Fruit fly (Drosophila melanogaster) whole organism, embryonic: Measurements from ENCODE around the gene CG15279.

ENCODE experiments used
- B-H2 ChIP-seq: fragments of 200-800 bp; sonication (Bioruptor generic); optimal IDR thresholded peaks from 2 replicates; lab custom pipeline; 2018; ENCODE audit warnings: missing biosample characterization, mild to moderate bottlenecking, missing genetic modification characterization
- BEAF-32 ChIP-seq: fragments of 200-800 bp; sonication (Bioruptor generic); optimal IDR thresholded peaks from 3 replicates; lab custom pipeline; 2017; ENCODE audit warnings: missing biosample characterization, missing genetic modification characterization, mild to moderate bottlenecking, moderate library complexity, missing genetic modification reagents
- Bteb2 ChIP-seq: fragments of 200-800 bp; sonication (Bioruptor generic); optimal IDR thresholded peaks from 2 replicates; lab custom pipeline; 2016; ENCODE audit warnings: missing biosample characterization, missing genetic modification characterization
- CG11398 ChIP-seq: fragments of 200-800 bp; sonication (Bioruptor generic); optimal IDR thresholded peaks from 2 replicates; lab custom pipeline; 2016; ENCODE audit warnings: missing biosample characterization, missing genetic modification characterization
- CG11560 ChIP-seq: fragments of 200-800 bp; sonication (Bioruptor generic); IDR thresholded peaks from 3 replicates; pipeline ENCODE4 v1.3.6; 2022; ENCODE audit warnings: missing biosample characterization, missing genetic modification characterization
- CG1233 ChIP-seq: fragments of 200-800 bp; sonication (Bioruptor generic); optimal IDR thresholded peaks from 4 replicates; lab custom pipeline; 2018; ENCODE audit warnings: missing biosample characterization, mild to moderate bottlenecking, missing genetic modification characterization
- CG12942 ChIP-seq: fragments of 200-800 bp; sonication (Bioruptor generic); optimal IDR thresholded peaks from 3 replicates; lab custom pipeline; 2016; ENCODE audit warnings: missing biosample characterization, missing genetic modification characterization
- CG13287 ChIP-seq: fragments of 200-800 bp; sonication (Bioruptor generic); IDR thresholded peaks from 2 replicates; pipeline ENCODE4 v1.3.6; 2022; ENCODE audit warnings: missing biosample characterization, missing genetic modification characterization; ENCODE audit not compliant: partially characterized antibody
- CG14710 ChIP-seq: fragments of 200-800 bp; sonication (Bioruptor generic); optimal IDR thresholded peaks from 3 replicates; lab custom pipeline; 2019; ENCODE audit warnings: missing biosample characterization, mild to moderate bottlenecking, missing genetic modification characterization, moderate library complexity
- CG16813 ChIP-seq: fragments of 200-800 bp; sonication (Bioruptor generic); IDR thresholded peaks from 3 replicates; pipeline ENCODE4 v1.3.6; 2022; ENCODE audit warnings: missing biosample characterization, missing genetic modification characterization; ENCODE audit not compliant: partially characterized antibody
- CG1792 ChIP-seq: fragments of 200-800 bp; sonication (Bioruptor generic); optimal IDR thresholded peaks from 2 replicates; lab custom pipeline; 2016; ENCODE audit warnings: missing biosample characterization, missing genetic modification characterization
- CG18619 ChIP-seq: fragments of 200-800 bp; sonication (Bioruptor generic); optimal IDR thresholded peaks from 3 replicates; lab custom pipeline; 2017; ENCODE audit warnings: missing biosample characterization, mild to moderate bottlenecking, missing genetic modification characterization
- CG2889 ChIP-seq: fragments of 200-800 bp; sonication (Bioruptor generic); IDR thresholded peaks from 3 replicates; pipeline ENCODE4 v1.3.6; 2022; ENCODE audit warnings: missing biosample characterization, missing genetic modification characterization
- CG3163 ChIP-seq: fragments of 200-800 bp; sonication (Bioruptor generic); optimal IDR thresholded peaks from 3 replicates; lab custom pipeline; 2016; ENCODE audit warnings: missing biosample characterization, missing genetic modification characterization
- CG34376 ChIP-seq: fragments of 200-800 bp; sonication (Bioruptor generic); optimal IDR thresholded peaks from 2 replicates; lab custom pipeline; 2018; ENCODE audit warnings: missing biosample characterization, mild to moderate bottlenecking, missing genetic modification characterization
- CG4424 ChIP-seq: fragments of 200-800 bp; sonication (Bioruptor generic); optimal IDR thresholded peaks from 3 replicates; lab custom pipeline; 2016; ENCODE audit warnings: missing biosample characterization, missing genetic modification characterization
- CG6254 ChIP-seq: fragments of 200-800 bp; sonication (Bioruptor generic); optimal IDR thresholded peaks from 3 replicates; lab custom pipeline; 2017; ENCODE audit warnings: mild to moderate bottlenecking, missing biosample characterization, missing genetic modification reagents, missing genetic modification characterization
- CG9437 ChIP-seq: fragments of 200-800 bp; sonication (Bioruptor generic); optimal IDR thresholded peaks from 2 replicates; lab custom pipeline; 2018; ENCODE audit warnings: missing biosample characterization, mild to moderate bottlenecking, missing genetic modification characterization
- Deaf1 ChIP-seq: fragments of 200-800 bp; optimal IDR thresholded peaks from 3 replicates; lab custom pipeline; 2019; ENCODE audit warnings: missing biosample characterization, mild to moderate bottlenecking, missing genetic modification characterization, moderate library complexity
- Ets65A ChIP-seq: fragments of 200-800 bp; sonication (Bioruptor generic); peaks from one replicate; lab custom pipeline; 2016; ENCODE audit warnings: missing biosample characterization, missing genetic modification characterization
- Hand ChIP-seq: fragments of 200-800 bp; sonication (Bioruptor generic); optimal IDR thresholded peaks from 2 replicates; lab custom pipeline; 2017; ENCODE audit warnings: mild to moderate bottlenecking, missing biosample characterization, missing genetic modification reagents, missing genetic modification characterization
- Hsf ChIP-seq: fragments of 200-800 bp; sonication (Bioruptor generic); optimal IDR thresholded peaks from 3 replicates; lab custom pipeline; 2016; ENCODE audit warnings: missing biosample characterization, missing genetic modification characterization
- NC2α ChIP-seq: fragments of 200-800 bp; sonication (Bioruptor generic); optimal IDR thresholded peaks from 2 replicates; lab custom pipeline; 2016; ENCODE audit warnings: missing biosample characterization, missing genetic modification characterization
- Rx ChIP-seq: fragments of 200-800 bp; sonication (Bioruptor generic); IDR thresholded peaks from 2 replicates; pipeline ENCODE4 v1.3.6; 2022; ENCODE audit warnings: missing biosample characterization, missing genetic modification characterization
- Stat92E ChIP-seq, 3 experiments: fragments of >200 bp in 2 of 3; fragments of 200-800 bp in 1 of 3; sonication (Bioruptor generic) in 1 of 3; optimal IDR thresholded peaks; 2 replicates each; lab custom pipeline; 2017 to 2019; ENCODE audit warnings: missing biosample characterization in 3 of 3, missing genetic modification characterization in 3 of 3, mild to moderate bottlenecking in 1 of 3, moderate library complexity in 1 of 3
- Taf1 ChIP-seq: fragments of 200-800 bp; sonication (Bioruptor generic); IDR thresholded peaks from 2 replicates; pipeline ENCODE4 v1.3.6; 2022; ENCODE audit warnings: missing biosample characterization, missing genetic modification characterization
- Trl ChIP-seq, 3 experiments: fragments of >200 bp in 2 of 3; fragments of 200-800 bp in 1 of 3; sonication (Bioruptor generic) in 1 of 3; optimal IDR thresholded peaks; 2 replicates in 1 of 3; 3 replicates in 2 of 3; lab custom pipeline; 2016 to 2017; ENCODE audit warnings: missing biosample characterization in 1 of 3, missing genetic modification characterization in 1 of 3
- crol ChIP-seq: fragments of 200-800 bp; sonication (Bioruptor generic); IDR thresholded peaks from 2 replicates; pipeline ENCODE4 v1.3.6; 2022; ENCODE audit warnings: missing biosample characterization, missing genetic modification characterization
- crp ChIP-seq, 2 experiments: fragments of 200-800 bp; sonication (Bioruptor generic); optimal IDR thresholded peaks; 2 replicates in 1 of 2; 3 replicates in 1 of 2; lab custom pipeline; 2017; ENCODE audit warnings: missing biosample characterization in 2 of 2, missing genetic modification characterization in 2 of 2, mild to moderate bottlenecking in 1 of 2, moderate library complexity in 1 of 2
- h ChIP-seq: fragments of >200 bp; optimal IDR thresholded peaks from 2 replicates; lab custom pipeline; 2017
- hth ChIP-seq: fragments of >200 bp; optimal IDR thresholded peaks from 2 replicates; lab custom pipeline; 2017; ENCODE audit warnings: inconsistent platforms
- ken ChIP-seq: fragments of 200-800 bp; sonication (Bioruptor generic); IDR thresholded peaks from 3 replicates; pipeline ENCODE4 v1.3.6; 2022; ENCODE audit warnings: missing biosample characterization, missing genetic modification characterization
- lilli ChIP-seq: fragments of 200-800 bp; sonication (Bioruptor generic); optimal IDR thresholded peaks from 3 replicates; lab custom pipeline; 2016; ENCODE audit warnings: missing biosample characterization, missing genetic modification characterization
- lola ChIP-seq, 3 experiments: fragments of >200 bp in 2 of 3; fragments of 200-800 bp in 1 of 3; sonication (Bioruptor generic) in 1 of 3; optimal IDR thresholded peaks; 2 replicates each; lab custom pipeline; 2017 to 2019; ENCODE audit warnings: missing biosample characterization in 3 of 3, missing genetic modification characterization in 3 of 3, mild to moderate bottlenecking in 1 of 3, moderate library complexity in 1 of 3
- mld ChIP-seq: fragments of 200-800 bp; sonication (Bioruptor generic); IDR thresholded peaks from 3 replicates; pipeline ENCODE4 v1.3.6; 2022; ENCODE audit warnings: missing biosample characterization, missing genetic modification characterization; ENCODE audit not compliant: partially characterized antibody
- nmo ChIP-seq: fragments of 200-800 bp; sonication (Bioruptor generic); optimal IDR thresholded peaks from 2 replicates; lab custom pipeline; 2018; ENCODE audit warnings: missing biosample characterization, mild to moderate bottlenecking, missing genetic modification characterization, moderate library complexity
- row ChIP-seq: fragments of 200-800 bp; sonication (Bioruptor generic); IDR thresholded peaks from 3 replicates; pipeline ENCODE4 v1.3.6; 2022; ENCODE audit warnings: missing biosample characterization, missing genetic modification characterization
- scrt ChIP-seq: fragments of 200-800 bp; sonication (Bioruptor generic); optimal IDR thresholded peaks from 2 replicates; lab custom pipeline; 2018; ENCODE audit warnings: missing biosample characterization, mild to moderate bottlenecking, missing genetic modification characterization, moderate library complexity
- sens ChIP-seq: fragments of 200-800 bp; sonication (Bioruptor generic); peaks from one replicate; lab custom pipeline; 2016; ENCODE audit warnings: missing biosample characterization, missing genetic modification characterization
- unc-4 ChIP-seq: fragments of 200-800 bp; sonication (Bioruptor generic); IDR thresholded peaks from 2 replicates; pipeline ENCODE4 v1.3.6; 2022; ENCODE audit warnings: missing biosample characterization, missing genetic modification characterization; ENCODE audit not compliant: partially characterized antibody
- unpg ChIP-seq: fragments of 200-800 bp; sonication (Bioruptor generic); optimal IDR thresholded peaks from 3 replicates; lab custom pipeline; 2018; ENCODE audit warnings: missing biosample characterization, mild to moderate bottlenecking, missing genetic modification characterization, moderate library complexity
- vfl ChIP-seq: fragments of 200-800 bp; sonication (Bioruptor generic); optimal IDR thresholded peaks from 2 replicates; lab custom pipeline; 2016; ENCODE audit warnings: missing biosample characterization, missing genetic modification characterization
- wdn ChIP-seq: fragments of 200-800 bp; sonication (Bioruptor generic); IDR thresholded peaks from 2 replicates; pipeline ENCODE4 v1.3.6; 2022; ENCODE audit warnings: missing biosample characterization, missing genetic modification characterization
- zen ChIP-seq: fragments of 200-800 bp; sonication (Bioruptor generic); optimal IDR thresholded peaks from 3 replicates; lab custom pipeline; 2018; ENCODE audit warnings: missing biosample characterization, mild to moderate bottlenecking, missing genetic modification characterization, moderate library complexity

The CG15279 gene

dm6 chr2L:14871922-14872321 is 20.4 kb upstream of the CG15279 start, which contains the start of gene CG4480:
Gene CG4480 (minus strand): TSS chr2L:14872022.
- TF ChIP-seq h (lab: Kevin White, UChicago): no peak
- no peak for TF ChIP-seq CG12942 (GFP tag; lab: Kevin White, UChicago)
- TF ChIP-seq Ets65A (GFP tag; lab: Kevin White, UChicago): peak; percentile 18
- peak; percentile 4 for TF ChIP-seq sens (GFP tag; lab: Kevin White, UChicago)

dm6 chr2L:14842058-14842457 is 9.5 kb downstream of the CG15279 start, which contains the start of gene CG42682:
Gene CG42682 (plus strand): TSS chr2L:14842358.
- no peak for TF ChIP-seq CG9437 (GFP tag; lab: Kevin White, UChicago)
- no peak for TF ChIP-seq CG2889 (GFP tag; lab: Robert Waterston, UW)

- TF ChIP-seq Stat92E (GFP tag; optimal IDR thresholded peaks at IDR 0.05; lab: Kevin White, UChicago): no peak
- no peak for TF ChIP-seq CG16813
- TF ChIP-seq CG14710 (tag; lab: Kevin White, UChicago): no peak
- TF ChIP-seq crol (GFP tag; lab: Robert Waterston, UW): no peak
- no peak for TF ChIP-seq Rx (GFP tag; lab: Robert Waterston, UW)
- no peak for TF ChIP-seq Hsf (GFP tag; lab: Kevin White, UChicago)
- TF ChIP-seq, all 482 proteins: peak for 0
Measured at dm6 chr2L:14810461-14810860, 41.1 kb downstream of the CG15279 start, which contains the start of gene CG33309. Gene CG33309 (plus strand): TSS chr2L:14810761.

- TF ChIP-seq lola (GFP tag; optimal IDR thresholded peaks at IDR 0.05; lab: Kevin White, UChicago): no peak
- no peak for TF ChIP-seq BEAF-32
- no peak for TF ChIP-seq vfl (GFP tag; lab: Kevin White, UChicago)
- TF ChIP-seq CG6254 (GFP tag; lab: Kevin White, UChicago): no peak
- TF ChIP-seq CG18619: no peak
- no peak for TF ChIP-seq CG11398 (GFP tag; lab: Kevin White, UChicago)
- no peak for TF ChIP-seq row (GFP tag; lab: Robert Waterston, UW)
- no peak for TF ChIP-seq ken (GFP tag; lab: Robert Waterston, UW)
- TF ChIP-seq CG34376 (GFP tag; lab: Kevin White, UChicago): no peak
Measured at dm6 chr2L:14802034-14802433, 49.5 kb downstream of the CG15279 start, which contains the start of gene CG33308. Gene CG33308 (plus strand): TSS chr2L:14802334.

dm6 chr2L:14797554-14797953 is 54.0 kb downstream of the CG15279 start:
- no peak for TF ChIP-seq lilli (GFP tag; lab: Kevin White, UChicago)
- no peak for TF ChIP-seq hth (lab: Kevin White, UChicago)
- no peak for TF ChIP-seq crp (GFP tag; optimal IDR thresholded peaks at IDR 0.05; lab: Kevin White, UChicago)
- no peak for TF ChIP-seq mld (GFP tag; lab: Robert Waterston, UW)
- no peak for TF ChIP-seq zen (tag; lab: Kevin White, UChicago)
- TF ChIP-seq unpg (GFP tag; lab: Kevin White, UChicago): no peak
- TF ChIP-seq nmo (GFP tag; lab: Kevin White, UChicago): no peak
- TF ChIP-seq Trl (optimal IDR thresholded peaks at IDR 0.05; lab: Kevin White, UChicago): peak; percentile 24 to 69
- TF ChIP-seq Trl (GFP tag; optimal IDR thresholded peaks at IDR 0.05; lab: Kevin White, UChicago): no peak
- no peak for TF ChIP-seq NC2α (GFP tag; lab: Kevin White, UChicago)
- no peak for TF ChIP-seq CG1233 (GFP tag; lab: Kevin White, UChicago)
- no peak for TF ChIP-seq CG11560 (tag; lab: Robert Waterston, UW)
- no peak for TF ChIP-seq B-H2
- TF ChIP-seq Hand (GFP tag; lab: Kevin White, UChicago): no peak
- no peak for TF ChIP-seq Bteb2 (GFP tag; lab: Kevin White, UChicago)
- no peak for TF ChIP-seq Taf1 (GFP tag; lab: Robert Waterston, UW)
- peak; percentile 17 for TF ChIP-seq scrt (GFP tag; lab: Kevin White, UChicago)
- TF ChIP-seq Deaf1 (tag; lab: Kevin White, UChicago): peak; percentile 85
- TF ChIP-seq CG1792 (GFP tag; lab: Kevin White, UChicago): no peak
- peak; percentile 47 for TF ChIP-seq CG3163 (GFP tag; lab: Kevin White, UChicago)
- TF ChIP-seq CG11398 (GFP tag; lab: Kevin White, UChicago): no peak
- TF ChIP-seq wdn (GFP tag; lab: Robert Waterston, UW): no peak
- no peak for TF ChIP-seq unc-4 (GFP tag; lab: Robert Waterston, UW)
- no peak for TF ChIP-seq CG4424 (GFP tag; lab: Kevin White, UChicago)
- no peak for TF ChIP-seq CG13287 (GFP tag; lab: Robert Waterston, UW)
